Worm (Caenorhabditis elegans) whole organism, young adult: ENCODE data around the gene ZK686.2.

Experiments used
- B0019.2 ChIP-seq: fragments of 200-800 bp; sonication (Bioruptor generic); conservative IDR thresholded peaks from 2 replicates; pipeline ENCODE4 v1.3.6; 2022; ENCODE audit warnings: missing genetic modification reagents, missing genetic modification characterization, missing compliant biosample characterization
- C06A6.2 ChIP-seq: fragments of 200-800 bp; sonication (Bioruptor generic); conservative IDR thresholded peaks from 2 replicates; pipeline ENCODE4 v1.3.6; 2022; ENCODE audit warnings: missing genetic modification characterization, missing compliant biosample characterization
- F10E7.11 ChIP-seq: sonication (generic microtip); optimal IDR thresholded peaks from 2 replicates; lab custom pipeline; 2017; ENCODE audit warnings: mild to moderate bottlenecking, missing genetic modification characterization, moderate library complexity, missing compliant biosample characterization
- F22D6.2 ChIP-seq: sonication (generic microtip); optimal IDR thresholded peaks from 2 replicates; lab custom pipeline; 2016; ENCODE audit warnings: mild to moderate bottlenecking, missing genetic modification characterization, missing compliant biosample characterization
- F37B4.10 ChIP-seq: fragments of 200-800 bp; sonication (Bioruptor generic); IDR thresholded peaks from 2 replicates; pipeline ENCODE4 v1.3.6; 2022; ENCODE audit warnings: missing genetic modification characterization, missing compliant biosample characterization
- F55B11.4 ChIP-seq: sonication (generic microtip); optimal IDR thresholded peaks from 2 replicates; lab custom pipeline; 2016; ENCODE audit warnings: missing compliant biosample characterization, missing genetic modification characterization, borderline replicate concordance; ENCODE audit not compliant: insufficient read depth
- F57C9.4 ChIP-seq: sonication (generic microtip); optimal IDR thresholded peaks from 2 replicates; lab custom pipeline; 2017; ENCODE audit warnings: mild to moderate bottlenecking, missing genetic modification characterization, missing compliant biosample characterization
- K11D2.4 ChIP-seq: fragments of 200-800 bp; sonication (Bioruptor generic); IDR thresholded peaks from 2 replicates; pipeline ENCODE4 v1.3.6; 2022; ENCODE audit warnings: missing genetic modification reagents, missing genetic modification characterization, missing compliant biosample characterization
- Y67H2A.10 ChIP-seq: fragments of 200-800 bp; sonication (Bioruptor generic); conservative IDR thresholded peaks from 2 replicates; pipeline ENCODE4 v1.3.6; 2022; ENCODE audit warnings: missing genetic modification reagents, missing genetic modification characterization, missing compliant biosample characterization
- Y95B8A.8 ChIP-seq: fragments of 200-800 bp; sonication (Bioruptor generic); IDR thresholded peaks from 2 replicates; pipeline ENCODE4 v1.3.6; 2022; ENCODE audit warnings: missing genetic modification reagents, missing genetic modification characterization, missing compliant biosample characterization
- ZK185.1 ChIP-seq: sonication (generic microtip); optimal IDR thresholded peaks from 2 replicates; lab custom pipeline; 2016; ENCODE audit warnings: mild to moderate bottlenecking, missing genetic modification characterization, missing compliant biosample characterization; ENCODE audit not compliant: poor library complexity, severe bottlenecking
- akir-1 ChIP-seq: fragments of 200-800 bp; sonication (Bioruptor generic); optimal IDR thresholded peaks from 2 replicates; lab custom pipeline; 2018; ENCODE audit warnings: mild to moderate bottlenecking, missing genetic modification characterization, moderate library complexity, missing compliant biosample characterization
- athp-1 ChIP-seq: sonication (generic microtip); optimal IDR thresholded peaks from 2 replicates; lab custom pipeline; 2017; ENCODE audit warnings: mild to moderate bottlenecking, missing genetic modification characterization, missing compliant biosample characterization
- attf-3 ChIP-seq: fragments of 200-800 bp; sonication (Bioruptor generic); conservative IDR thresholded peaks from 2 replicates; pipeline ENCODE4 v1.3.6; 2022; ENCODE audit warnings: missing genetic modification reagents, missing genetic modification characterization, missing compliant biosample characterization
- cebp-1 ChIP-seq, 2 experiments: fragments of 200-800 bp in 1 of 2; sonication (Bioruptor generic) in 1 of 2; sonication (generic microtip) in 1 of 2; IDR thresholded peaks in 1 of 2; optimal IDR thresholded peaks in 1 of 2; 2 replicates each; pipeline versions ENCODE4 v1.3.6 to Lab custom; 2017 to 2022; ENCODE audit warnings: missing compliant biosample characterization in 2 of 2, missing genetic modification characterization in 2 of 2, mild to moderate bottlenecking in 1 of 2, missing genetic modification reagents in 1 of 2, moderate library complexity in 1 of 2
- cebp-2 ChIP-seq: fragments of 200-800 bp; sonication (Bioruptor generic); IDR thresholded peaks from 2 replicates; pipeline ENCODE4 v1.3.6; 2022; ENCODE audit warnings: missing genetic modification characterization, missing compliant biosample characterization
- ceh-58 ChIP-seq: fragments of 200-800 bp; sonication (Bioruptor generic); IDR thresholded peaks from 2 replicates; pipeline ENCODE4 v1.3.6; 2022; ENCODE audit warnings: missing genetic modification characterization, missing compliant biosample characterization
- dox-1 ChIP-seq: fragments of 200-800 bp; sonication (Bioruptor generic); IDR thresholded peaks from 2 replicates; pipeline ENCODE4 v1.3.6; 2022; ENCODE audit warnings: missing genetic modification reagents, missing genetic modification characterization, missing compliant biosample characterization
- hrde-1 ChIP-seq: sonication (generic microtip); optimal IDR thresholded peaks from 2 replicates; lab custom pipeline; 2016; ENCODE audit warnings: missing genetic modification characterization, mild to moderate bottlenecking, missing compliant biosample characterization, moderate library complexity, missing genotype, missing genetic modification reagents, borderline replicate concordance
- hsf-1 ChIP-seq: fragments of 200-800 bp; sonication (Bioruptor generic); IDR thresholded peaks from 2 replicates; pipeline ENCODE4 v1.3.6; 2022; ENCODE audit warnings: missing genetic modification reagents, missing genetic modification characterization, missing compliant biosample characterization
- let-607 ChIP-seq, 2 experiments: fragments of 200-800 bp in 1 of 2; sonication (Bioruptor generic) in 1 of 2; sonication (generic microtip) in 1 of 2; optimal IDR thresholded peaks; 2 replicates each; lab custom pipeline; 2016 to 2018; ENCODE audit warnings: mild to moderate bottlenecking in 2 of 2, missing compliant biosample characterization in 2 of 2, missing genetic modification characterization in 2 of 2, moderate library complexity in 2 of 2, missing genotype in 1 of 2
- lin-26 ChIP-seq: fragments of 200-800 bp; sonication (Bioruptor generic); IDR thresholded peaks from 2 replicates; pipeline ENCODE4 v1.3.6; 2022; ENCODE audit warnings: missing genetic modification reagents, missing genetic modification characterization, missing compliant biosample characterization
- lin-35 ChIP-seq, 3 experiments: fragments of 150-350 bp in 2 of 3; sonication (generic microtip) in 1 of 3; optimal IDR thresholded peaks; 2 replicates each; lab custom pipeline; 2014 to 2018; ENCODE audit warnings: missing biosample characterization in 3 of 3, missing genetic modification characterization in 3 of 3, missing genetic modification reagents in 3 of 3
- lsy-27 ChIP-seq: sonication (generic microtip); optimal IDR thresholded peaks from 2 replicates; lab custom pipeline; 2017; ENCODE audit warnings: missing genetic modification characterization, mild to moderate bottlenecking, missing compliant biosample characterization, antibody characterized with exemption, missing genotype, borderline replicate concordance; ENCODE audit not compliant: insufficient read depth
- madf-10 ChIP-seq: sonication (generic microtip); optimal IDR thresholded peaks from 2 replicates; lab custom pipeline; 2016; ENCODE audit warnings: mild to moderate bottlenecking, missing genetic modification characterization, missing compliant biosample characterization
- mcd-1 ChIP-seq: fragments of 200-800 bp; sonication (Bioruptor generic); IDR thresholded peaks from 2 replicates; pipeline ENCODE4 v1.3.6; 2022; ENCODE audit warnings: missing genetic modification reagents, missing genetic modification characterization, missing compliant biosample characterization
- nfyb-1 ChIP-seq: fragments of 200-800 bp; sonication (Bioruptor generic); IDR thresholded peaks from 2 replicates; pipeline ENCODE4 v1.3.6; 2022; ENCODE audit warnings: missing genetic modification reagents, missing genetic modification characterization, missing compliant biosample characterization
- nhr-80 ChIP-seq: sonication (generic microtip); optimal IDR thresholded peaks from 2 replicates; lab custom pipeline; 2016; ENCODE audit warnings: missing genetic modification characterization, missing compliant biosample characterization
- pbrm-1 ChIP-seq: fragments of 200-800 bp; sonication (Bioruptor generic); IDR thresholded peaks from 2 replicates; pipeline ENCODE4 v1.3.6; 2022; ENCODE audit warnings: missing genetic modification reagents, missing genetic modification characterization, missing compliant biosample characterization
- sea-2 ChIP-seq: fragments of 200-800 bp; sonication (Bioruptor generic); IDR thresholded peaks from 2 replicates; pipeline ENCODE4 v1.3.6; 2022; ENCODE audit warnings: missing genetic modification characterization, missing compliant biosample characterization
- snpc-3.4 ChIP-seq: sonication (generic microtip); optimal IDR thresholded peaks from 2 replicates; lab custom pipeline; 2017; ENCODE audit warnings: missing genetic modification characterization, mild to moderate bottlenecking, missing compliant biosample characterization, antibody characterized with exemption, moderate library complexity, missing genotype, missing genetic modification reagents
- xnd-1 ChIP-seq: sonication (generic microtip); optimal IDR thresholded peaks from 2 replicates; lab custom pipeline; 2016; ENCODE audit warnings: missing genotype, missing genetic modification reagents, missing genetic modification characterization, missing compliant biosample characterization
- ztf-25 ChIP-seq: fragments of 200-800 bp; sonication (Bioruptor generic); IDR thresholded peaks from 2 replicates; pipeline ENCODE4 v1.3.6; 2022; ENCODE audit warnings: missing genetic modification reagents, missing genetic modification characterization, missing compliant biosample characterization
- ztf-28 ChIP-seq: fragments of 200-800 bp; sonication (Bioruptor generic); IDR thresholded peaks from 2 replicates; pipeline ENCODE4 v1.3.6; 2022; ENCODE audit warnings: missing genetic modification reagents, missing genetic modification characterization, missing compliant biosample characterization
- ztf-6 ChIP-seq: fragments of 200-800 bp; sonication (Bioruptor generic); IDR thresholded peaks from 2 replicates; pipeline ENCODE4 v1.3.6; 2022; ENCODE audit warnings: missing genetic modification reagents, missing genetic modification characterization, missing compliant biosample characterization

Gene ZK686.2

ce11 chrIII:7737646-7738258 is 28.1 kb downstream of the ZK686.2 start (continued):
- no peak for TF ChIP-seq ztf-6 (GFP tag; lab: Robert Waterston, UW)
- TF ChIP-seq, all 124 proteins: peak for 12

DNA sequence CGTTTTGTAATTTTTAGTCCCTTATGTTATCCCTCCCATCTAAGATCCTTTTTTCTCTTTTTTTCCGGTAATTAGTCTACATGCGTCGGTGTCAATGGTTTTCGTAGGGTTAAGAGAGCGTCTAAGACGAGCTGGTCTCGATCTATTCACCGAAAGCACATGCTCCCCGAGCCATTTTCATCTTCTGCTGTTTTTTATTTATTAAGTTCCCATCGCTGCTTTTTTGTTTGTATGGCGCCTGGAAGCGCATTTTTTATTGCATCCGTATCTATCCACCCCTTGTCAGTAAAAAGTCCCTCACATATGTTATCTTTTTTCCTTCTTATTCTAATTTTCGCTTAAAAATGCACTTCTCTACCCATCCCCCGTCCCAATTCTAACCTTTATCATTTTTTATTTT is 29.0 kb downstream of the ZK686.2 start:
- TF ChIP-seq snpc-3.4 = peak; percentile 37
- no peak for TF ChIP-seq ztf-6 (GFP tag; lab: Robert Waterston, UW)
- 0 out of 2 replicates have a peak, but pooled peaks have one; percentile 8 for TF ChIP-seq ztf-25 (GFP tag; lab: Robert Waterston, UW)
- no peak for TF ChIP-seq nhr-80 (tag; lab: Kevin White, UChicago)
- TF ChIP-seq nfyb-1 = 0 out of 2 replicates have a peak, but pooled peaks have one; percentile 45
- no peak for TF ChIP-seq ZK185.1
- no peak for TF ChIP-seq F55B11.4 (tag; lab: Kevin White, UChicago)
- TF ChIP-seq pbrm-1 (GFP tag; lab: Robert Waterston, UW) = 0 out of 2 replicates have a peak, but pooled peaks have one; percentile 15
- 0 out of 2 replicates have a peak, but pooled peaks have one; percentile 21 for TF ChIP-seq Y95B8A.8 (GFP tag; lab: Robert Waterston, UW)
- TF ChIP-seq xnd-1 = no peak
- TF ChIP-seq mcd-1 (GFP tag; lab: Robert Waterston, UW) = peak; percentile 25; the same call in 1 of the 2 replicates
- TF ChIP-seq hsf-1 (GFP tag; lab: Robert Waterston, UW) = 0 out of 2 replicates have a peak, but pooled peaks have one; percentile 27
- TF ChIP-seq F57C9.4 (tag; lab: Kevin White, UChicago) = no peak
- TF ChIP-seq Y67H2A.10 = no peak
- TF ChIP-seq ceh-58 (GFP tag; lab: Robert Waterston, UW) = 0 out of 2 replicates have a peak, but pooled peaks have one; percentile 45
- TF ChIP-seq attf-3 = no peak
- no peak for TF ChIP-seq F10E7.11
- no peak for TF ChIP-seq F37B4.10 (GFP tag; lab: Robert Waterston, UW)
- peak; percentile 36; the same call in 1 of the 2 replicates for TF ChIP-seq C06A6.2 (GFP tag; lab: Robert Waterston, UW)
- no peak for TF ChIP-seq sea-2
- TF ChIP-seq lin-35 (GFP tag; optimal IDR thresholded peaks at IDR 0.05; lab: Kevin White, UChicago) = peak in 1 of 3 experiments; percentile 65
- no peak for TF ChIP-seq lsy-27 (tag; lab: Kevin White, UChicago)
- no peak for TF ChIP-seq madf-10
- no peak for TF ChIP-seq hrde-1 (tag; lab: Kevin White, UChicago)
- peak; percentile 12; the same call in 1 of the 2 replicates for TF ChIP-seq K11D2.4
- TF ChIP-seq ztf-28 (GFP tag; lab: Robert Waterston, UW) = no peak
- no peak for TF ChIP-seq akir-1
- TF ChIP-seq lin-26 (GFP tag; lab: Robert Waterston, UW) = 0 out of 2 replicates have a peak, but pooled peaks have one; percentile 61
- TF ChIP-seq B0019.2 (GFP tag; lab: Robert Waterston, UW) = no peak
- TF ChIP-seq let-607 (tag; optimal IDR thresholded peaks at IDR 0.05; lab: Kevin White, UChicago) = peak in 1 of 2 experiments; percentile 12
- peak; percentile 55; the same call in 1 of the 2 replicates for TF ChIP-seq cebp-2
- TF ChIP-seq dox-1 = peak; percentile 71; the same call in 1 of the 2 replicates
- peak; percentile 66 for TF ChIP-seq athp-1 (tag; lab: Kevin White, UChicago)
- no peak for TF ChIP-seq F22D6.2 (tag; lab: Kevin White, UChicago)
- TF ChIP-seq cebp-1 (GFP tag; IDR thresholded peaks at IDR 0.05; lab: Robert Waterston, UW) = no peak
- peak; percentile 21 for TF ChIP-seq cebp-1 (tag; optimal IDR thresholded peaks at IDR 0.05; lab: Kevin White, UChicago)
